Fruit fly (Drosophila melanogaster): ENCODE results near the gene CG16863.
A peak's percentile ranks its signal among the peaks of the same experiment; 100 is the strongest.

Gene CG16863

dm6 chr2L:13780109-13780947, 10.4 kb upstream of the CG16863 start, which contains the start of the genes CG9008 and p38b (continued):
- TF ChIP-seq chn (GFP tag; optimal IDR thresholded peaks at IDR 0.05) (peak; percentile 21), CG7963 (GFP tag; IDR thresholded peaks at IDR 0.05; ENCODE audit: partially characterized antibody) (no peak), Antp (GFP tag; optimal IDR thresholded peaks at IDR 0.05) (peak; percentile 8), CG12236 (GFP tag; optimal IDR thresholded peaks at IDR 0.05) (no peak), CG8388 (GFP tag; optimal IDR thresholded peaks at IDR 0.05) (peak; percentile 84), H2.0 (GFP tag; IDR thresholded peaks at IDR 0.05) (no peak; the same call in 1 of the 2 replicates), CG6683 (GFP tag; optimal IDR thresholded peaks at IDR 0.05) (peak; percentile 79), tup (GFP tag; optimal IDR thresholded peaks at IDR 0.05) (peak; percentile 33), CG14441 (GFP tag; IDR thresholded peaks at IDR 0.05) (peak; percentile 44; the same call in 1 of the 2 replicates), CG3163 (GFP tag; optimal IDR thresholded peaks at IDR 0.05) (no peak), CG1602 (GFP tag; optimal IDR thresholded peaks at IDR 0.05) (peak; percentile 62), Chrac-16 (GFP tag; optimal IDR thresholded peaks at IDR 0.05) (peak; percentile 47), D (optimal IDR thresholded peaks at IDR 0.05) (no peak), D (GFP tag; optimal IDR thresholded peaks at IDR 0.05) (peak; percentile 74), CG17361 (GFP tag; IDR thresholded peaks at IDR 0.05) (peak; percentile 97), H15 (GFP tag; IDR thresholded peaks at IDR 0.05) (0 out of 3 replicates have a peak, but pooled peaks have one; percentile 49), CG32767 (GFP tag; IDR thresholded peaks at IDR 0.05) (peak; percentile 61), Awh (GFP tag; IDR thresholded peaks at IDR 0.05) (0 out of 2 replicates have a peak, but pooled peaks have one; percentile 38), CG18011 (GFP tag; optimal IDR thresholded peaks at IDR 0.05) (peak; percentile 31), nerfin-2 (GFP tag; IDR thresholded peaks at IDR 0.05; ENCODE audit: partially characterized antibody) (0 out of 2 replicates have a peak, but pooled peaks have one; percentile 48), CG12769 (tag; optimal IDR thresholded peaks at IDR 0.05) (no peak), CG12071 (GFP tag; optimal IDR thresholded peaks at IDR 0.05) (no peak), CG18599 (GFP tag; optimal IDR thresholded peaks at IDR 0.05) (peak; percentile 84), tll (GFP tag; optimal IDR thresholded peaks at IDR 0.05) (no peak), scrt (GFP tag; optimal IDR thresholded peaks at IDR 0.05) (peak; percentile 80), Ets65A (GFP tag) (peak; percentile 92), gsb-n (tag; optimal IDR thresholded peaks at IDR 0.05) (peak; percentile 77), ttk (GFP tag; IDR thresholded peaks at IDR 0.05) (no peak; the same call in 1 of the 2 replicates), Meics (GFP tag; optimal IDR thresholded peaks at IDR 0.05) (peak; percentile 93), kah (GFP tag; optimal IDR thresholded peaks at IDR 0.05) (peak; percentile 59), CG11695 (GFP tag; IDR thresholded peaks at IDR 0.05) (peak; percentile 62; the same call in 2 of the 3 replicates), CG14014 (GFP tag; IDR thresholded peaks at IDR 0.05) (peak; percentile 30; the same call in 1 of the 2 replicates), CG30431 (GFP tag; optimal IDR thresholded peaks at IDR 0.05) (peak; percentile 46), CG11093 (GFP tag; IDR thresholded peaks at IDR 0.05) (0 out of 3 replicates have a peak, but pooled peaks have one; percentile 32), run (tag; optimal IDR thresholded peaks at IDR 0.05) (peak; percentile 58), CG9876 (GFP tag; optimal IDR thresholded peaks at IDR 0.05) (no peak), az2 (GFP tag; optimal IDR thresholded peaks at IDR 0.05) (peak; percentile 79), pzg (GFP tag; optimal IDR thresholded peaks at IDR 0.05) (peak; percentile 69), phol (tag; optimal IDR thresholded peaks at IDR 0.05) (peak; percentile 88), dati (GFP tag; IDR thresholded peaks at IDR 0.05) (no peak), CG8290 (GFP tag; optimal IDR thresholded peaks at IDR 0.05) (peak; percentile 31), CG8290 (tag; optimal IDR thresholded peaks at IDR 0.05) (peak in 1 of 2 experiments; percentile 74), bowl (GFP tag; IDR thresholded peaks at IDR 0.05) (no peak), CG10543 (GFP tag; optimal IDR thresholded peaks at IDR 0.05) (peak; percentile 91), fu2 (GFP tag; optimal IDR thresholded peaks at IDR 0.05) (no peak), BEAF-32 (GFP tag; optimal IDR thresholded peaks at IDR 0.05) (peak; percentile 61), dimm (GFP tag; IDR thresholded peaks at IDR 0.05) (no peak), Hand (GFP tag; optimal IDR thresholded peaks at IDR 0.05) (peak; percentile 74), Camta (GFP tag; optimal IDR thresholded peaks at IDR 0.05) (no peak)

All from whole organism, embryonic.